Worm (Caenorhabditis elegans): ENCODE data around the gene snx-17.

DNA sequence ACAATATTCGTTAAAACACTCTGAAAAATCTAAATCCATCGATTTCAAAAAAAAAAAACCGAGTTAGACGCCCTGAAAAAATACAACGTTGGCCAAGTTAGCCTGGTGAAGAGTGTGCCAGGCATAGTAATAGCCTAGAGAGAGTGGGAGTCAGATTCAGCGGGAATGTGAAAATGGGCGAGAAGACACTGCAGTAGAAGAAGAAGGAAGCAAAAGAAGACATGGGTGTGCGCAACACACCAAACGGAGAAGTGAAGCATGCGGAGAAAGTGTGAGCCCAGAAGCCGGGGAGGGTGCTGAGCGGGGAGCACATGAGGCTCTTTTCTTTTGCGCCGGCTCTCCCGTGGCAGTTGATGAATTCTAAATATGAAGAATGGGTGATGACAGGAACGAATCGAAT, 49.1 kb upstream of the snx-17 start:
- TF ChIP-seq unc-62 (GFP tag; optimal IDR thresholded peaks at IDR 0.05) (no peak), nhr-77 (tag; optimal IDR thresholded peaks at IDR 0.05) (no peak), pqm-1 (tag; optimal IDR thresholded peaks at IDR 0.05) (no peak), egl-27 (tag; optimal IDR thresholded peaks at IDR 0.05) (no peak), ZK546.5 (tag; optimal IDR thresholded peaks at IDR 0.05) (no peak), ceh-82 (tag; optimal IDR thresholded peaks at IDR 0.05) (no peak), nhr-237 (tag; optimal IDR thresholded peaks at IDR 0.05) (no peak)

Data from whole organism, L3 larva.